Fruit fly (Drosophila melanogaster) whole organism: ENCODE measurements around the gene CG34278.

ENCODE experiments used
- CG8478 ChIP-seq: fragments of >200 bp; optimal IDR thresholded peaks from 2 replicates; lab custom pipeline; 2018; ENCODE audit warnings: inconsistent platforms
- Dll ChIP-seq: fragments of >200 bp; optimal IDR thresholded peaks from 2 replicates; lab custom pipeline; 2017
- EcR ChIP-seq, 2 experiments: fragments of >200 bp; optimal IDR thresholded peaks; 2 replicates each; lab custom pipeline; 2017; ENCODE audit warnings: missing biosample characterization in 2 of 2, missing genetic modification characterization in 2 of 2, missing genetic modification reagents in 2 of 2
- pan ChIP-seq: fragments of >200 bp; optimal IDR thresholded peaks from 2 replicates; lab custom pipeline; 2017
- psq ChIP-seq: fragments of >200 bp; optimal IDR thresholded peaks from 2 replicates; lab custom pipeline; 2017
- usp ChIP-seq: fragments of >200 bp; optimal IDR thresholded peaks from 2 replicates; lab custom pipeline; 2017; ENCODE audit warnings: missing biosample characterization, missing genetic modification characterization, mixed read lengths

CG34278 gene

dm6 chr3R:17127912-17128311 lies 7.6 kb downstream of the CG34278 start, which contains the start of gene CG31265:
Gene CG31265, plus strand, starts transcription at chr3R:17128212.
- TF ChIP-seq EcR (GFP tag; optimal IDR thresholded peaks at IDR 0.05; lab: Kevin White, UChicago) (no peak), Dll (no peak), pan (lab: Kevin White, UChicago) (no peak), usp (GFP tag; lab: Kevin White, UChicago) (no peak), CG8478 (no peak), psq (lab: Kevin White, UChicago) (no peak)

- TF ChIP-seq pan (lab: Kevin White, UChicago) (no peak), Dll (no peak), psq (lab: Kevin White, UChicago) (no peak), EcR (GFP tag; optimal IDR thresholded peaks at IDR 0.05; lab: Kevin White, UChicago) (no peak), CG8478 (no peak), usp (GFP tag; lab: Kevin White, UChicago) (no peak)
Measured at dm6 chr3R:17130326-17130725, 10.1 kb downstream of the CG34278 start, which contains the start of gene CG17475. Gene CG17475, minus strand, starts transcription at chr3R:17130426.

- TF ChIP-seq EcR (GFP tag; optimal IDR thresholded peaks at IDR 0.05; lab: Kevin White, UChicago): no peak
- TF ChIP-seq Dll: no peak
- no peak for TF ChIP-seq psq (lab: Kevin White, UChicago)
- no peak for TF ChIP-seq pan (lab: Kevin White, UChicago)
- no peak for TF ChIP-seq usp (GFP tag; lab: Kevin White, UChicago)
- TF ChIP-seq CG8478: no peak
Measured at dm6 chr3R:17132098-17132712, 11.9 kb downstream of the CG34278 start, which contains the start of the genes CG4053 and CG31266. Gene CG4053, minus strand, starts transcription at chr3R:17132198. Gene CG31266, plus strand, starts transcription at chr3R:17132662.

dm6 chr3R:17133897-17134296 lies 13.6 kb downstream of the CG34278 start, which contains the start of gene CG31267:
Gene CG31267, plus strand, starts transcription at chr3R:17134197.
- no peak for TF ChIP-seq pan (lab: Kevin White, UChicago)
- TF ChIP-seq CG8478: no peak
- TF ChIP-seq usp (GFP tag; lab: Kevin White, UChicago): no peak
- TF ChIP-seq Dll: no peak
- TF ChIP-seq psq (lab: Kevin White, UChicago): no peak
- no peak for TF ChIP-seq EcR (GFP tag; optimal IDR thresholded peaks at IDR 0.05; lab: Kevin White, UChicago)

- TF ChIP-seq psq (lab: Kevin White, UChicago): no peak
- TF ChIP-seq usp (GFP tag; lab: Kevin White, UChicago): no peak
- TF ChIP-seq pan (lab: Kevin White, UChicago): no peak
- TF ChIP-seq Dll: no peak
- TF ChIP-seq EcR (GFP tag; optimal IDR thresholded peaks at IDR 0.05; lab: Kevin White, UChicago): no peak
- TF ChIP-seq CG8478: no peak
Measured at dm6 chr3R:17135747-17136146, 15.5 kb downstream of the CG34278 start, which contains the start of gene CG5246. Gene CG5246, plus strand, starts transcription at chr3R:17136111.

- no peak for TF ChIP-seq Dll
- TF ChIP-seq EcR (GFP tag; optimal IDR thresholded peaks at IDR 0.05; lab: Kevin White, UChicago): no peak
- TF ChIP-seq usp (GFP tag; lab: Kevin White, UChicago): no peak
- no peak for TF ChIP-seq CG8478
- no peak for TF ChIP-seq pan (lab: Kevin White, UChicago)
- TF ChIP-seq psq (lab: Kevin White, UChicago): no peak
Measured at dm6 chr3R:17137593-17137992, 17.3 kb downstream of the CG34278 start, which contains the start of gene CG5255. Gene CG5255, plus strand, starts transcription at chr3R:17137893.

- no peak for TF ChIP-seq EcR (GFP tag; optimal IDR thresholded peaks at IDR 0.05; lab: Kevin White, UChicago)
- no peak for TF ChIP-seq pan (lab: Kevin White, UChicago)
- TF ChIP-seq CG8478: no peak
- TF ChIP-seq psq (lab: Kevin White, UChicago): no peak
- TF ChIP-seq Dll: no peak
Measured at dm6 chr3R:17138699-17139098, 18.4 kb downstream of the CG34278 start, which contains the start of gene CG5265. Gene CG5265, plus strand, starts transcription at chr3R:17138999.

- TF ChIP-seq usp (GFP tag; lab: Kevin White, UChicago): no peak
- no peak for TF ChIP-seq Dll
- TF ChIP-seq CG8478: no peak
- TF ChIP-seq pan (lab: Kevin White, UChicago): no peak
- TF ChIP-seq psq (lab: Kevin White, UChicago): no peak
- no peak for TF ChIP-seq EcR (GFP tag; optimal IDR thresholded peaks at IDR 0.05; lab: Kevin White, UChicago)
Measured at dm6 chr3R:17142304-17142703, 22.0 kb downstream of the CG34278 start, which contains the start of gene TwdlW. Gene TwdlW, minus strand, starts transcription at chr3R:17142404.

dm6 chr3R:17147647-17148244 lies 27.5 kb downstream of the CG34278 start:
- TF ChIP-seq pan (lab: Kevin White, UChicago): no peak
- no peak for TF ChIP-seq psq (lab: Kevin White, UChicago)
- TF ChIP-seq usp (GFP tag; lab: Kevin White, UChicago): no peak
- no peak for TF ChIP-seq EcR (GFP tag; optimal IDR thresholded peaks at IDR 0.05; lab: Kevin White, UChicago)
- TF ChIP-seq CG8478: no peak
- TF ChIP-seq Dll: no peak

dm6 chr3R:17149080-17149746 lies 28.9 kb downstream of the CG34278 start, which contains the start of the genes m-cup and Det:
Gene m-cup, minus strand, starts transcription at chr3R:17149412.
Gene Det, plus strand, starts transcription at chr3R:17149667.
- TF ChIP-seq CG8478: no peak
- TF ChIP-seq Dll: no peak
- no peak for TF ChIP-seq psq (lab: Kevin White, UChicago)
- no peak for TF ChIP-seq usp (GFP tag; lab: Kevin White, UChicago)
- no peak for TF ChIP-seq pan (lab: Kevin White, UChicago)
- no peak for TF ChIP-seq EcR (GFP tag; optimal IDR thresholded peaks at IDR 0.05; lab: Kevin White, UChicago)

- TF ChIP-seq pan (lab: Kevin White, UChicago) (no peak), usp (GFP tag; lab: Kevin White, UChicago) (no peak), psq (lab: Kevin White, UChicago) (no peak)
Measured at dm6 chr3R:17150287-17150686, 30.0 kb downstream of the CG34278 start, which contains the start of gene Smug. Gene Smug, plus strand, starts transcription at chr3R:17150587.
